Fruit fly (Drosophila melanogaster): ENCODE results near the gene Gale.
A peak's percentile ranks its signal among the peaks of the same experiment; 100 is the strongest.

- no peak for TF ChIP-seq CG8319 (GFP tag; optimal IDR thresholded peaks at IDR 0.05)
- no peak for TF ChIP-seq OdsH (GFP tag; optimal IDR thresholded peaks at IDR 0.05)
- no peak for TF ChIP-seq achi (GFP tag; optimal IDR thresholded peaks at IDR 0.05)
- peak; percentile 42 for TF ChIP-seq topi (GFP tag; optimal IDR thresholded peaks at IDR 0.05)
- peak; percentile 36 for TF ChIP-seq Hr39 (GFP tag; optimal IDR thresholded peaks at IDR 0.05)
- TF ChIP-seq Gug (GFP tag; IDR thresholded peaks at IDR 0.05): no peak
- TF ChIP-seq Sox102F (GFP tag; optimal IDR thresholded peaks at IDR 0.05): peak; percentile 34
- TF ChIP-seq CG4318 (GFP tag; optimal IDR thresholded peaks at IDR 0.05): no peak
- TF ChIP-seq Sox14 (GFP tag; optimal IDR thresholded peaks at IDR 0.05): peak; percentile 8
- no peak for TF ChIP-seq fd59A (GFP tag; optimal IDR thresholded peaks at IDR 0.05)
- no peak for TF ChIP-seq Hr38 (GFP tag; optimal IDR thresholded peaks at IDR 0.05)
- no peak for TF ChIP-seq CG15336 (GFP tag; IDR thresholded peaks at IDR 0.05)
These were observed 18.2 kb downstream of the Gale start for dm6 chr3L:666544-666943.

Measured in whole organism, prepupa.